Fruit fly (Drosophila melanogaster) whole organism, wandering third instar larva: ENCODE measurements around the gene meigo.

ENCODE experiments used
- Abd-B ChIP-seq: fragments of >200 bp; optimal IDR thresholded peaks from 2 replicates; lab custom pipeline; 2017; ENCODE audit warnings: missing biosample characterization, missing genetic modification characterization
- CG32264 ChIP-seq: fragments of 200-800 bp; sonication (Bioruptor generic); optimal IDR thresholded peaks from 2 replicates; lab custom pipeline; 2016; ENCODE audit warnings: missing biosample characterization, missing genetic modification characterization
- CrebA ChIP-seq: fragments of 200-800 bp; sonication (Bioruptor generic); optimal IDR thresholded peaks from 2 replicates; lab custom pipeline; 2016; ENCODE audit warnings: missing biosample characterization, mild to moderate bottlenecking, missing genetic modification characterization, borderline replicate concordance
- Dif ChIP-seq: fragments of 200-275, 200-300 bp; sonication (Bioruptor generic); optimal IDR thresholded peaks from 2 replicates; lab custom pipeline; 2018; ENCODE audit warnings: missing biosample characterization, missing genetic modification characterization; ENCODE audit not compliant: partially characterized antibody
- Hnf4 ChIP-seq: fragments of 200-800 bp; sonication (Bioruptor generic); optimal IDR thresholded peaks from 2 replicates; lab custom pipeline; 2016; ENCODE audit warnings: missing biosample characterization, mild to moderate bottlenecking, missing genetic modification characterization
- Hr78 ChIP-seq: fragments of >200 bp; optimal IDR thresholded peaks from 2 replicates; lab custom pipeline; 2017; ENCODE audit warnings: missing biosample characterization, missing genetic modification characterization
- Hr83 ChIP-seq: fragments of 200-300 bp; sonication (Bioruptor generic); optimal IDR thresholded peaks from 2 replicates; lab custom pipeline; 2016; ENCODE audit warnings: missing biosample characterization, mild to moderate bottlenecking, missing genetic modification characterization, moderate library complexity; ENCODE audit not compliant: poor library complexity, severe bottlenecking
- Jra ChIP-seq: sonication (Bioruptor generic); optimal IDR thresholded peaks from 2 replicates; lab custom pipeline; 2016; ENCODE audit warnings: missing biosample characterization, missing genetic modification characterization
- N ChIP-seq: fragments of >200 bp; optimal IDR thresholded peaks from 2 replicates; lab custom pipeline; 2018; ENCODE audit warnings: missing biosample characterization, missing external identifiers, missing genetic modification characterization
- OdsH ChIP-seq: fragments of 200-800 bp; sonication (Bioruptor generic); optimal IDR thresholded peaks from 2 replicates; lab custom pipeline; 2016; ENCODE audit warnings: missing biosample characterization, mild to moderate bottlenecking, missing genetic modification characterization
- Rel ChIP-seq, 2 experiments: fragments of 200-800 bp; sonication (Bioruptor generic) in 1 of 2; optimal IDR thresholded peaks; 2 replicates in 1 of 2; 3 replicates in 1 of 2; lab custom pipeline; 2016 to 2019; ENCODE audit warnings: mild to moderate bottlenecking in 2 of 2, missing biosample characterization in 2 of 2, missing genetic modification characterization in 2 of 2, moderate library complexity in 1 of 2
- Sp1 ChIP-seq: fragments of 200-800 bp; sonication (Bioruptor generic); optimal IDR thresholded peaks from 3 replicates; lab custom pipeline; 2019; ENCODE audit warnings: missing biosample characterization, mild to moderate bottlenecking, missing genetic modification characterization, moderate library complexity
- Vsx2 ChIP-seq: fragments of 200-300, 225-300 bp; sonication (Bioruptor generic); optimal IDR thresholded peaks from 2 replicates; lab custom pipeline; 2018; ENCODE audit warnings: missing biosample characterization, missing genetic modification characterization; ENCODE audit not compliant: partially characterized antibody
- br ChIP-seq: fragments of 200-800 bp; sonication (Bioruptor generic); optimal IDR thresholded peaks from 2 replicates; lab custom pipeline; 2016; ENCODE audit warnings: missing biosample characterization, missing genetic modification characterization
- brk ChIP-seq: fragments of 200-800 bp; sonication (Bioruptor generic); optimal IDR thresholded peaks from 2 replicates; lab custom pipeline; 2016; ENCODE audit warnings: missing biosample characterization, mild to moderate bottlenecking, missing genetic modification characterization
- dl ChIP-seq, 2 experiments: fragments of 175-275, 200-275 bp in 1 of 2; fragments of 200-275 bp in 1 of 2; sonication (Bioruptor generic); optimal IDR thresholded peaks; lab custom pipeline; 2018; ENCODE audit warnings: mild to moderate bottlenecking in 2 of 2, missing biosample characterization in 2 of 2, missing genetic modification characterization in 2 of 2, moderate library complexity in 2 of 2; ENCODE audit not compliant: partially characterized antibody in 2 of 2, insufficient read depth in 1 of 2
- dmrt93B ChIP-seq: fragments of 200-800 bp; sonication (Bioruptor generic); optimal IDR thresholded peaks from 2 replicates; lab custom pipeline; 2018; ENCODE audit warnings: missing biosample characterization, mild to moderate bottlenecking, missing genetic modification characterization
- dsf ChIP-seq: sonication (Bioruptor generic); optimal IDR thresholded peaks from 2 replicates; lab custom pipeline; 2016; ENCODE audit warnings: missing biosample characterization, missing genetic modification characterization, borderline replicate concordance
- ey ChIP-seq: fragments of 200-800 bp; sonication (Bioruptor generic); optimal IDR thresholded peaks from 2 replicates; lab custom pipeline; 2016; ENCODE audit warnings: missing biosample characterization, missing genetic modification characterization
- foxo ChIP-seq, 2 experiments: fragments of 200-800 bp; sonication (Bioruptor generic); optimal IDR thresholded peaks; 2 replicates in 1 of 2; 3 replicates in 1 of 2; lab custom pipeline; 2016 to 2017; ENCODE audit warnings: missing biosample characterization in 2 of 2, missing genetic modification characterization in 2 of 2
- fru ChIP-seq: fragments of 200-800 bp; sonication (Bioruptor generic); optimal IDR thresholded peaks from 3 replicates; lab custom pipeline; 2016; ENCODE audit warnings: missing biosample characterization, mild to moderate bottlenecking, missing genetic modification characterization
- h ChIP-seq: fragments of 200-800 bp; sonication (Bioruptor generic); optimal IDR thresholded peaks from 3 replicates; lab custom pipeline; 2016; ENCODE audit warnings: missing biosample characterization, mild to moderate bottlenecking, missing genetic modification characterization
- jim ChIP-seq: fragments of 175-275, 200-325 bp; sonication (Bioruptor generic); optimal IDR thresholded peaks from 2 replicates; lab custom pipeline; 2016; ENCODE audit warnings: missing biosample characterization, mild to moderate bottlenecking, missing genetic modification characterization
- pan ChIP-seq: fragments of >200 bp; optimal IDR thresholded peaks from 2 replicates; lab custom pipeline; 2017
- psq ChIP-seq: fragments of 200-800 bp; sonication (Bioruptor generic); optimal IDR thresholded peaks from 3 replicates; lab custom pipeline; 2017; ENCODE audit warnings: missing biosample characterization, mild to moderate bottlenecking, missing genetic modification characterization, moderate library complexity
- rgr ChIP-seq: fragments of 200-800 bp; sonication (Bioruptor generic); optimal IDR thresholded peaks from 3 replicates; lab custom pipeline; 2016; ENCODE audit warnings: missing biosample characterization, mild to moderate bottlenecking, missing genetic modification characterization
- sage ChIP-seq: fragments of 200-800 bp; sonication (Bioruptor generic); optimal IDR thresholded peaks from 2 replicates; lab custom pipeline; 2016; ENCODE audit warnings: missing biosample characterization, mild to moderate bottlenecking, missing genetic modification characterization
- sv ChIP-seq: fragments of 200-800 bp; sonication (Bioruptor generic); optimal IDR thresholded peaks from 3 replicates; lab custom pipeline; 2016; ENCODE audit warnings: missing biosample characterization, missing genetic modification characterization
- tai ChIP-seq: sonication (Bioruptor generic); optimal IDR thresholded peaks from 2 replicates; lab custom pipeline; 2016; ENCODE audit warnings: missing biosample characterization, missing genetic modification characterization
- usp ChIP-seq: fragments of >200 bp; optimal IDR thresholded peaks from 2 replicates; lab custom pipeline; 2017; ENCODE audit warnings: missing biosample characterization, missing genetic modification characterization
- woc ChIP-seq: sonication (Bioruptor generic); optimal IDR thresholded peaks from 2 replicates; lab custom pipeline; 2016; ENCODE audit warnings: missing biosample characterization, mild to moderate bottlenecking, missing genetic modification characterization

meigo gene

DNA sequence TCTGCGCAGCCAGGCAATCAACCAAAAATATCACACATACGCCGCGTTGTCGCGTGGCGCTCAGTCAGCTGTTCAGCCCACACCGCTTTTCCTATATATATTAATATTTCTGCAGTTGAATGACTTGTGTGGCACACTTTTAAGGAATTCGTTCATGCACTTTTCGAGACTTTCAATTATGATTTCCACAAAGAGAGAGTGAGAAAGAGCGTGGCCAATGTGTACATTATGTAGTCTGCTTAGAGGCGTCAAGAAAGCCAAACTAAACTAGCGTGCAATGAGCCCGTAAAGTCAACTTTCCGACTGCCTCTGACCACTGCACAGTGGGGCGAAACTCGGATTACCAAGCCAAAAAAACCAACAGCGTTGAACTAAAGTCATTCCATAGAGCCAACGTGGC lies 16.1 kb downstream of the meigo start:
- TF ChIP-seq h (GFP tag; lab: Kevin White, UChicago) (peak; percentile 49), woc (GFP tag; lab: Kevin White, UChicago) (no peak), Jra (GFP tag; lab: Kevin White, UChicago) (no peak), jim (GFP tag; lab: Kevin White, UChicago) (no peak), Dif (GFP tag; lab: Kevin White, UChicago) (no peak)
- TF ChIP-seq, all 38 proteins: peak for 1

DNA sequence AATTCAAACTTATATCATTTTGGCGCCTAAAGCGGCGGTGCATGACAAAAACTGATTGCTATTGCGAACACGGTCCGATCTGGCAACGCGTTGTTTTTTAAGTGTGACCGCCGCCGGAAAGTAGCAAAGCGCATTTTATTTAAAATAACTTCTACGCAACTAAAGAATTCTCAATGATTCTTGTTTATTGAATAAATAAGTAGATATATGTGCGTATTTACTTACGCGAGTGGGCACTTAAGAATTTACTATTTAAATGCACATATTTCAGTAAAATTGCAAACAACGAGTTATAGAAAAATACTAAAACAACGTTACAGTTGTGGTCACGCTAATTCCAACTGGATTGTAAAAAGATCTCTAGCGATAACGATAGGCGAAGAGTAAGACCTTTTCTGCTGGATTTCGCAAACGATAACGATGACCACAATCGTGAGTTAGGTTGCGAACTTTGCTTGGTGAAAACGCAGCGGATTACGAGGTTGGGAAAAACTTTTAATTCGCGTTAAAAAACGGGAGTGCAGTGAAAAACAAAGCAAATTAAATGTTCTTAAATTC lies 17.9 kb downstream of the meigo start:
- TF ChIP-seq sage (no peak), jim (GFP tag; lab: Kevin White, UChicago) (no peak), Jra (GFP tag; lab: Kevin White, UChicago) (no peak), CrebA (GFP tag; lab: Kevin White, UChicago) (no peak), brk (no peak), Hnf4 (GFP tag; lab: Kevin White, UChicago) (peak; percentile 16), Vsx2 (GFP tag; lab: Kevin White, UChicago) (no peak), ey (GFP tag; lab: Kevin White, UChicago) (no peak), dmrt93B (GFP tag; lab: Kevin White, UChicago) (no peak), h (GFP tag; lab: Kevin White, UChicago) (peak; percentile 13), N (GFP tag; lab: Kevin White, UChicago) (no peak), dl (GFP tag; optimal IDR thresholded peaks at IDR 0.05; lab: Kevin White, UChicago; ENCODE audit: insufficient read depth in 1 of 2, partially characterized antibody in 2 of 2) (peak in 1 of 2 experiments; percentile 5), rgr (GFP tag; lab: Kevin White, UChicago) (no peak), sv (GFP tag; lab: Kevin White, UChicago) (no peak), woc (GFP tag; lab: Kevin White, UChicago) (no peak), foxo (GFP tag; optimal IDR thresholded peaks at IDR 0.05; lab: Kevin White, UChicago) (no peak), fru (GFP tag; lab: Kevin White, UChicago) (no peak), Rel (GFP tag; optimal IDR thresholded peaks at IDR 0.05; lab: Kevin White, UChicago) (no peak), Rel (tag; optimal IDR thresholded peaks at IDR 0.05; lab: Kevin White, UChicago) (peak; percentile 29), Dif (GFP tag; lab: Kevin White, UChicago) (peak; percentile 83), usp (GFP tag; lab: Kevin White, UChicago) (no peak)

DNA sequence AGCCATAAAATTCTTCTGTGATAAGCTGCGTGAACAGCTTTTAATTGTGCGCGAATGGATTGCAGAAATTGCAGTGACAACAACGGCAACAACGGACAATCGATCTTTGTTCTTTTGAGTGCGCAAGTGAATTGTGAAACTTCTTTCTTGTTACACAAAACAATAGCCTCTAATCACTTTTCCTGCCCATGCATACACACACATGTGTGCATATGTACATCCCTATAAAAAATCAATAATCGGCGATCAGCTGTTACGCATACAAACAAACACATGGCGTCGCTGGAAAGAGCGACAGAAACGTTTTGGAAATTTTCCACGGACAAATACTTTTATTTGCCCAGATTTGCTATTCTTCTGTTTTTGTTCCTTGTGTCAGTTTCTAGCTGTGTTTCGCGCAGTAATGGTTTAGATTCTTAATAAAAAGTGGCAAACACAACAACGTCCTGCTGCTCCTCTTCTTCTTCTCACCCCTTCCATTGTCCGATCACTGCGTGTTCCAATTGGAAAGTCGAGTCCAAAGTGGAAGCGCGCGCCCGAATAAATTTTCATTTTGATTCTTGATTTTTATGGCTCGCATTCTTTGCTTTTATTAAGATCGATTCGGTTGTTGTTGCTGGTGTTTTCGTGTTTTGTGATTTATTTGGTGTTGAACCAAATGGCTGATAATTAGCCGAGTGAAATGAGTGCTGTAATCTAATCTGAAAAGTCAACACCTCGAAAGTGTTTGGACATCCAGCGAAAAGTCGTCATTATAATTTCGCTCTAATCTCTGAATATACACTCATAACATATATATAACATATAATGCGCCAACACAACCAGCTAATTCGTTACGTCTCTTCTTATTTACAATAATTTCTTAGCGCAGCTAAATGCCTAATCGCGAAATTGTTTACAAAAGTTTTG lies 18.8 kb downstream of the meigo start:
- TF ChIP-seq CrebA (GFP tag; lab: Kevin White, UChicago), result peak; percentile 44
- TF ChIP-seq tai (GFP tag; lab: Kevin White, UChicago), result no peak
- no peak for TF ChIP-seq dsf (GFP tag; lab: Kevin White, UChicago)
- TF ChIP-seq CG32264 (GFP tag; lab: Kevin White, UChicago), result no peak
- TF ChIP-seq dl (GFP tag; optimal IDR thresholded peaks at IDR 0.05; lab: Kevin White, UChicago; ENCODE audit: insufficient read depth in 1 of 2, partially characterized antibody in 2 of 2), result no peak
- peak; percentile 8 for TF ChIP-seq sage
- TF ChIP-seq fru (GFP tag; lab: Kevin White, UChicago), result no peak
- peak; percentile 16 for TF ChIP-seq Sp1 (GFP tag; lab: Kevin White, UChicago)
- TF ChIP-seq Vsx2 (GFP tag; lab: Kevin White, UChicago), result peak; percentile 59
- no peak for TF ChIP-seq rgr (GFP tag; lab: Kevin White, UChicago)
- TF ChIP-seq Hr83 (GFP tag; lab: Kevin White, UChicago), result peak; percentile 16

dm6 chr3R:21158643-21159042 lies 20.6 kb downstream of the meigo start:
- no peak for TF ChIP-seq Jra (GFP tag; lab: Kevin White, UChicago)
- TF ChIP-seq br, result no peak
- no peak for TF ChIP-seq dsf (GFP tag; lab: Kevin White, UChicago)
- TF ChIP-seq dmrt93B (GFP tag; lab: Kevin White, UChicago), result no peak
- TF ChIP-seq Hr78 (GFP tag; lab: Kevin White, UChicago), result no peak
- TF ChIP-seq Vsx2 (GFP tag; lab: Kevin White, UChicago), result no peak
- TF ChIP-seq Rel (GFP tag; optimal IDR thresholded peaks at IDR 0.05; lab: Kevin White, UChicago), result no peak
- no peak for TF ChIP-seq Rel (tag; optimal IDR thresholded peaks at IDR 0.05; lab: Kevin White, UChicago)
- no peak for TF ChIP-seq CG32264 (GFP tag; lab: Kevin White, UChicago)
- no peak for TF ChIP-seq pan (lab: Kevin White, UChicago)
- TF ChIP-seq Hnf4 (GFP tag; lab: Kevin White, UChicago), result no peak
- TF ChIP-seq CrebA (GFP tag; lab: Kevin White, UChicago), result no peak
- TF ChIP-seq tai (GFP tag; lab: Kevin White, UChicago), result no peak
- TF ChIP-seq foxo (GFP tag; optimal IDR thresholded peaks at IDR 0.05; lab: Kevin White, UChicago), result no peak
- TF ChIP-seq dl (GFP tag; optimal IDR thresholded peaks at IDR 0.05; lab: Kevin White, UChicago; ENCODE audit: insufficient read depth in 1 of 2, partially characterized antibody in 2 of 2), result no peak
- TF ChIP-seq ey (GFP tag; lab: Kevin White, UChicago), result no peak
- no peak for TF ChIP-seq Abd-B (GFP tag; lab: Kevin White, UChicago)
- no peak for TF ChIP-seq psq (GFP tag; lab: Kevin White, UChicago)
- TF ChIP-seq OdsH (GFP tag; lab: Kevin White, UChicago), result no peak
